Worm (Caenorhabditis elegans): ENCODE data around the gene Y50D4A.4.
A peak's percentile ranks its signal among the peaks of the same experiment; 100 is the strongest.

The Y50D4A.4 gene

DNA sequence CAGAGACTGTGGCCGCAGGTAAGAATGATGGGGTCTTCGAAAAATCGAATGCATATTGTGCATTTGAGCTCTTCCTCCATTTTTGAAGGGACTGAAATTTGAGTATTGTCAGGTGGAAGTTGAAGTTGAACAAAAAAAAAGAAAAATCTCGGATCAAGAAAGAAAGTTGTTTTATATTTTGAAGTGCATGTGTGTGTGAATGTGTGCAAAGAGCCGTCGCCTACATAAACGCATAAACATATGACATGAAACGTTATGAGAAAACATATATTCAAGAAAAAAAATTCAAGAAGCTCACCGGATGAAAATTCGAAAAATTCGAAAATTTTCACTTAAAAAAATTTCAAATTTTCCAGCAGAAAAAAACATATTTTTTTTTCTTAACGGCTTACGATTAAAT, 39.4 kb upstream of the Y50D4A.4 start, which contains the start of gene madd-2:
TSS of gene madd-2 (minus strand) at position 101 of the 400 bp plus-strand sequence.
- TF ChIP-seq lim-7 (GFP tag; IDR thresholded peaks at IDR 0.05) (no peak), R02D3.7 (tag; optimal IDR thresholded peaks at IDR 0.05) (no peak), egl-27 (tag; optimal IDR thresholded peaks at IDR 0.05) (no peak)

DNA sequence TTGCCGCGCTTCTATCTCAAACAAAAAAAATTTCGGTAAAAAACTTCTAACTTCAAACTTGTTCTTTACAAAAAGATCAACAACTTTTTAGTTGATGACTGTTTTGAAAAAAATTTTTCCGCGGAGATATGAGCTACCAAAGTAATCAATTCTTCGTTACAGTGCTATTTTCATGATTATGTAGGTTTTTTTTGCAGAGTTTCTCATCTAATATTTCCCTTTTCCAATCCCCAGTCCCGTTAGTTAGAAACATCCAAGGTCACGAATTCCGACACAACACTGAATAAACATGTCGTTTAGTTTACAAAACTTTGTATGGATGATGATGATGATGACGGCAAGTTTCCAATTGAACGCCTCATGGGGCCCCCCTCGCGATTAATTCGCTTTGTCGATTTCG, 36.6 kb upstream of the Y50D4A.4 start:
- TF ChIP-seq zip-11 (GFP tag; IDR thresholded peaks at IDR 0.05) (no peak), ztf-7 (tag; optimal IDR thresholded peaks at IDR 0.05) (no peak), cey-2 (tag; optimal IDR thresholded peaks at IDR 0.05; ENCODE audit: borderline replicate concordance, insufficient read depth) (no peak), hlh-30 (tag; optimal IDR thresholded peaks at IDR 0.05; ENCODE audit: insufficient read depth) (no peak), lim-7 (GFP tag; IDR thresholded peaks at IDR 0.05) (no peak), madf-5 (GFP tag; IDR thresholded peaks at IDR 0.05) (no peak), aha-1 (tag) (peak; percentile 77), duxl-1 (tag; optimal IDR thresholded peaks at IDR 0.05; ENCODE audit: poor library complexity) (no peak), unc-62 (GFP tag; optimal IDR thresholded peaks at IDR 0.05 in 1 of 2) (peak in 1 of 2 experiments; percentile 81), unc-62 (tag; optimal IDR thresholded peaks at IDR 0.05) (no peak), sdz-12 (GFP tag; optimal IDR thresholded peaks at IDR 0.05) (no peak)

DNA sequence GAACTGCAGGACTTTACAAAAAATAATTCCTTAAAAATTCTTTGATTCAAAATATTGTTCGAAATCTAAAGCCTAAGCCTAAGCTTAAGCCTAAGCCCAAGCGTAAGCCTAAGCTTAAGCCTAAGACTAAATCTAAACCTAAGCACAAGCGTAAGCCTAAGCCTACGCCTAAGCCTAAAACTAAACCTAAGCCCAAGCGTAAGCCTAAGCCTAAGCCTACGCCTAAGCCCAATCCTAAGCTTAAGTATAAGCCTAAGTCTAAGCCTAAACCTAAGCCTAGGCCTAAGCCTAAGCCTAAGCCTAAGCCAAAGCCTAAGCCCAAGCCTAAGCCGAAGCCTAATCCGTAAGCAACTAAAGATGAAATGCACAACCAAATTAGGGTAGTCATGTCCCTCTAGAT, 34.6 kb upstream of the Y50D4A.4 start:
- TF ChIP-seq D1046.2 (GFP tag; IDR thresholded peaks at IDR 0.05) (no peak), ceh-32 (tag; optimal IDR thresholded peaks at IDR 0.05; ENCODE audit: poor library complexity) (no peak), tra-1 (GFP tag; IDR thresholded peaks at IDR 0.05) (no peak), T26A8.4 (GFP tag; IDR thresholded peaks at IDR 0.05) (no peak)

DNA sequence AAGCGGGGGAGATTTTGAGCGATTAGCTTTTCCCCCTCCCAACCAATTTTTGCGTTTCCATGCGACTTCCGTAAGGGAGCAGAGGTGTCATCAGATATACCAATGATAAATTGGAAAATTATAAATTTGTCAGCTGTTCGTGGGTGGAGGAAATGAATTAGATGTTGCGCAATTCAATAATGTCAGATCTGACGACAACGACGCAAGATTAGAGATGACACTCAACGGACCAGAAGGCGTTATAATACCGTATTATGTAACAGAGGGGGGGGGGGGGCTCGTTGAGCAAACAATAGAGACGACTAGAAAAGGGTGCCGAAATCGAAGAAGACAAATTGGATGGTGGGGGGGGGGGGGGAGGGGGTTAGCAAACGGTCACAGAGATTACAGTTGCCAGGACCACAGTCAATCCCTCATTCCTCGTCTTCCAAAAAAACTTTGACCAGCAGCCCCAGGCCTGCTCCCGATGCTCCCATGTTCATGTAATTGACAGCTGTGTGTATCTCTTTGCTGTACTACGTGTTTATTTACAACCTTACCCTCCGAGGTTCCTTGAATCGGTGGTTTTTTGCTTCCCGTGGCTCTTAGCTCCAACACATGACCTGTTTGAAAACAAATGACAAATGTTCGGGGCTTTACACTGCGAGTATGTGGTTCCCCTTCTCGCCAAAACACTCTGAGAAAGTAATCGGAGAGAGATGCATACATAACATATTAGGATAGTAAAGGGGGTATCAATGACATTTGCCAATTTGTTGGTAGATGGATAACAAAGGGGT, 33.1 kb upstream of the Y50D4A.4 start:
- TF ChIP-seq lin-1 (GFP tag; IDR thresholded peaks at IDR 0.05) (no peak), lin-15B (tag; optimal IDR thresholded peaks at IDR 0.05) (no peak), snpc-4 (tag; optimal IDR thresholded peaks at IDR 0.05) (no peak), set-16 (GFP tag; IDR thresholded peaks at IDR 0.05) (peak; percentile 20; the same call in 1 of the 2 replicates), zip-2 (tag; optimal IDR thresholded peaks at IDR 0.05) (no peak), hlh-11 (tag; optimal IDR thresholded peaks at IDR 0.05) (peak; percentile 46), F44E2.7 (GFP tag; IDR thresholded peaks at IDR 0.05) (no peak), mxl-3 (GFP tag; optimal IDR thresholded peaks at IDR 0.05) (no peak), cey-2 (tag; optimal IDR thresholded peaks at IDR 0.05; ENCODE audit: borderline replicate concordance, insufficient read depth) (no peak), nhr-77 (tag; optimal IDR thresholded peaks at IDR 0.05) (no peak), mdt-29 (GFP tag; IDR thresholded peaks at IDR 0.05) (no peak), spr-1 (tag; optimal IDR thresholded peaks at IDR 0.05) (no peak), unc-62 (GFP tag; optimal IDR thresholded peaks at IDR 0.05 in 1 of 2) (peak in 1 of 2 experiments; percentile 94), unc-62 (tag; optimal IDR thresholded peaks at IDR 0.05) (no peak), lim-7 (GFP tag; IDR thresholded peaks at IDR 0.05) (no peak), daf-16 (GFP tag; optimal IDR thresholded peaks at IDR 0.05) (peak in 1 of 2 experiments; percentile 95), daf-16 (tag; optimal IDR thresholded peaks at IDR 0.05) (no peak), hlh-30 (tag; optimal IDR thresholded peaks at IDR 0.05; ENCODE audit: insufficient read depth) (peak; percentile 11), hif-1 (tag; optimal IDR thresholded peaks at IDR 0.05) (peak in 1 of 2 experiments; percentile 17), saeg-2 (GFP tag; IDR thresholded peaks at IDR 0.05) (no peak), egl-43 (GFP tag; IDR thresholded peaks at IDR 0.05) (no peak), mxl-2 (GFP tag; conservative IDR thresholded peaks at IDR 0.05) (no peak), zfp-2 (tag; optimal IDR thresholded peaks at IDR 0.05) (no peak), php-3 (GFP tag; IDR thresholded peaks at IDR 0.05) (no peak), nhr-11 (tag; optimal IDR thresholded peaks at IDR 0.05) (peak; percentile 66), ceh-62 (tag; optimal IDR thresholded peaks at IDR 0.05) (no peak), nhr-28 (tag; optimal IDR thresholded peaks at IDR 0.05) (no peak), nhr-237 (tag; optimal IDR thresholded peaks at IDR 0.05) (no peak), ceh-20 (GFP tag; IDR thresholded peaks at IDR 0.05) (no peak), dve-1 (tag; optimal IDR thresholded peaks at IDR 0.05; ENCODE audit: insufficient read depth) (no peak)

All from whole organism, L4 larva.